Worm (Caenorhabditis elegans) whole organism, L1 larva: ENCODE measurements around the gene M151.1.

Source experiments
- C16A3.4 ChIP-seq: fragments of 150-350 bp; optimal IDR thresholded peaks from 2 replicates; lab custom pipeline; 2014; ENCODE audit warnings: missing biosample characterization, missing genetic modification characterization
- aha-1 ChIP-seq: fragments of 150-350 bp; optimal IDR thresholded peaks from 2 replicates; lab custom pipeline; 2014; ENCODE audit warnings: missing biosample characterization, missing genetic modification characterization
- aly-2 ChIP-seq: fragments of 150-350 bp; optimal IDR thresholded peaks from 2 replicates; lab custom pipeline; 2014; ENCODE audit warnings: missing biosample characterization, missing genetic modification characterization
- ceh-8 ChIP-seq: fragments of 200-800 bp; sonication (Bioruptor generic); optimal IDR thresholded peaks from 2 replicates; lab custom pipeline; 2018; ENCODE audit warnings: mild to moderate bottlenecking, missing genetic modification characterization, moderate library complexity, missing compliant biosample characterization
- ceh-90 ChIP-seq: sonication (generic microtip); optimal IDR thresholded peaks from 2 replicates; lab custom pipeline; 2016; ENCODE audit warnings: missing genetic modification characterization, missing compliant biosample characterization
- ces-1 ChIP-seq: fragments of 150-350 bp; optimal IDR thresholded peaks from 2 replicates; lab custom pipeline; 2014; ENCODE audit warnings: missing biosample characterization, missing genetic modification reagents, missing genetic modification characterization
- efl-1 ChIP-seq, 4 experiments: fragments of 150-350 bp; optimal IDR thresholded peaks in 3 of 4; peaks in 1 of 4; 1 replicate in 1 of 4; 2 replicates in 3 of 4; lab custom pipeline; 2014; ENCODE audit warnings: missing biosample characterization in 2 of 4, missing genetic modification characterization in 2 of 4, missing genetic modification reagents in 2 of 4
- efl-3 ChIP-seq: fragments of 200-800 bp; sonication (Bioruptor generic); optimal IDR thresholded peaks from 2 replicates; lab custom pipeline; 2018; ENCODE audit warnings: mild to moderate bottlenecking, missing genetic modification characterization, missing compliant biosample characterization
- egl-13 ChIP-seq: sonication (generic microtip); optimal IDR thresholded peaks from 2 replicates; lab custom pipeline; 2016; ENCODE audit warnings: missing genotype, missing genetic modification reagents, missing genetic modification characterization, missing compliant biosample characterization
- elt-3 ChIP-seq, 6 experiments: fragments of 150-350 bp in 1 of 6; sonication (generic microtip); optimal IDR thresholded peaks; 2 replicates each; lab custom pipeline; 2017 to 2018; ENCODE audit warnings: missing biosample characterization in 6 of 6, missing genetic modification characterization in 6 of 6, inconsistent platforms in 1 of 6
- ets-5 ChIP-seq: fragments of 200-800 bp; sonication (Bioruptor generic); IDR thresholded peaks from 2 replicates; pipeline ENCODE4 v1.3.6; 2022; ENCODE audit warnings: missing genetic modification characterization, missing compliant biosample characterization
- grh-1 ChIP-seq: fragments of 200-800 bp; sonication (Bioruptor generic); IDR thresholded peaks from 2 replicates; pipeline ENCODE4 v1.3.6; 2022; ENCODE audit warnings: missing genetic modification reagents, missing genetic modification characterization, missing compliant biosample characterization
- hlh-4 ChIP-seq: sonication (generic microtip); optimal IDR thresholded peaks from 2 replicates; lab custom pipeline; 2016; ENCODE audit warnings: mild to moderate bottlenecking, missing genetic modification characterization, missing compliant biosample characterization
- hpl-2 ChIP-seq: fragments of 150-350 bp; optimal IDR thresholded peaks from 2 replicates; lab custom pipeline; 2014; ENCODE audit warnings: missing biosample characterization, missing genetic modification reagents, missing genetic modification characterization
- isw-1 ChIP-seq: fragments of 200-800 bp; sonication (Bioruptor generic); IDR thresholded peaks from 2 replicates; pipeline ENCODE4 v1.3.6; 2022; ENCODE audit warnings: missing genetic modification characterization, missing compliant biosample characterization
- lin-14 ChIP-seq: fragments of 200-800 bp; sonication (Bioruptor generic); optimal IDR thresholded peaks from 2 replicates; lab custom pipeline; 2018; ENCODE audit warnings: mild to moderate bottlenecking, missing genetic modification characterization, moderate library complexity, missing compliant biosample characterization
- lin-15B ChIP-seq: fragments of 150-350 bp; sonication (generic microtip); optimal IDR thresholded peaks from 3 replicates; lab custom pipeline; 2014; ENCODE audit warnings: missing biosample characterization, missing genetic modification characterization
- lin-39 ChIP-seq: fragments of 150-350 bp; optimal IDR thresholded peaks from 2 replicates; lab custom pipeline; 2014; ENCODE audit warnings: missing biosample characterization, missing genetic modification reagents, missing genetic modification characterization
- lir-3 ChIP-seq: sonication (generic microtip); optimal IDR thresholded peaks from 2 replicates; lab custom pipeline; 2016; ENCODE audit warnings: mild to moderate bottlenecking, missing genetic modification characterization, moderate library complexity, missing compliant biosample characterization; ENCODE audit not compliant: poor library complexity
- lsy-2 ChIP-seq, 2 experiments: fragments of 150-350 bp; optimal IDR thresholded peaks; 2 replicates each; lab custom pipeline; 2014; ENCODE audit warnings: missing biosample characterization in 2 of 2, missing genetic modification characterization in 2 of 2
- mdl-1 ChIP-seq, 2 experiments: fragments of 150-350 bp; optimal IDR thresholded peaks; 2 replicates each; lab custom pipeline; 2014 to 2017; ENCODE audit warnings: missing biosample characterization in 2 of 2, missing genetic modification characterization in 2 of 2, inconsistent platforms in 1 of 2
- nhr-12 ChIP-seq: sonication (generic microtip); optimal IDR thresholded peaks from 2 replicates; lab custom pipeline; 2017; ENCODE audit warnings: missing biosample characterization, missing genetic modification characterization
- nhr-19 ChIP-seq: fragments of 200-800 bp; sonication (Bioruptor generic); conservative IDR thresholded peaks from 2 replicates; pipeline ENCODE4 v1.3.6; 2022; ENCODE audit warnings: missing genetic modification characterization, missing compliant biosample characterization
- nhr-237 ChIP-seq: fragments of 150-350 bp; optimal IDR thresholded peaks from 2 replicates; lab custom pipeline; 2014; ENCODE audit warnings: missing biosample characterization, missing genetic modification characterization
- nhr-28 ChIP-seq: fragments of 150-350 bp; optimal IDR thresholded peaks from 2 replicates; lab custom pipeline; 2014; ENCODE audit warnings: missing biosample characterization, missing genetic modification characterization
- nhr-76 ChIP-seq: sonication (generic microtip); optimal IDR thresholded peaks from 2 replicates; lab custom pipeline; 2017; ENCODE audit warnings: missing biosample characterization, missing genetic modification characterization
- nhr-84 ChIP-seq: sonication (generic microtip); optimal IDR thresholded peaks from 2 replicates; lab custom pipeline; 2017; ENCODE audit warnings: missing biosample characterization, missing genetic modification characterization
- nhr-90 ChIP-seq: sonication (generic microtip); optimal IDR thresholded peaks from 2 replicates; lab custom pipeline; 2016; ENCODE audit warnings: mild to moderate bottlenecking, missing genetic modification characterization, missing compliant biosample characterization; ENCODE audit not compliant: poor library complexity
- pax-3 ChIP-seq: fragments of 200-800 bp; sonication (Bioruptor generic); optimal IDR thresholded peaks from 2 replicates; lab custom pipeline; 2018; ENCODE audit warnings: mild to moderate bottlenecking, missing genetic modification characterization, moderate library complexity, missing compliant biosample characterization
- snpc-4 ChIP-seq: fragments of 150-350 bp; optimal IDR thresholded peaks from 2 replicates; lab custom pipeline; 2014; ENCODE audit warnings: missing biosample characterization, missing genetic modification characterization
- sox-4 ChIP-seq: sonication (generic microtip); optimal IDR thresholded peaks from 2 replicates; lab custom pipeline; 2016; ENCODE audit warnings: missing genetic modification characterization, missing compliant biosample characterization
- unc-86 ChIP-seq: sonication (generic microtip); optimal IDR thresholded peaks from 2 replicates; lab custom pipeline; 2016; ENCODE audit warnings: missing genetic modification characterization, missing compliant biosample characterization
- zag-1 ChIP-seq: fragments of 150-350 bp; optimal IDR thresholded peaks from 2 replicates; lab custom pipeline; 2014; ENCODE audit warnings: missing biosample characterization, missing genetic modification characterization
- zip-4 ChIP-seq: fragments of 200-800 bp; sonication (Bioruptor generic); optimal IDR thresholded peaks from 2 replicates; lab custom pipeline; 2018; ENCODE audit warnings: mild to moderate bottlenecking, missing genetic modification characterization, moderate library complexity, missing compliant biosample characterization
- ztf-4 ChIP-seq: fragments of 150-350 bp; optimal IDR thresholded peaks from 2 replicates; lab custom pipeline; 2014; ENCODE audit warnings: missing biosample characterization, missing genetic modification characterization

Gene M151.1

DNA sequence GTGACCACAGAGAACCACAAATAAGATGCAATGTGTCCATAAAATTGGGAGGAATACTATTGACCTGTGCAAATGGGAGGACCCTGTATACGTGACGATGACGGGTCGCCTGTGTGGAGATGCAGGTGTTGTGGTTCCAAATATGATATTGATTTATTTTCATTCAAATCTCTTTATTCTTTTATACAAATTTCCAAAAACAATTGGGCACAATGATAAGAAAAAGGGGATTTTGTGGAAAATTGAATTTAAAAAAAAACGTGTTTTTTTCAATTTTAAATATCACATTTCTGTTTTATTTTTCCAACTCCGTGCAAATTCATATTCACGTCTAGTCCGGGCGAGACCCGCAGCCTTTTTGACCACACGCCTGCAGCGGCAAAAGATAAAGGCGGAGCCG is 33.9 kb downstream of the M151.1 start, which contains the start of gene F19B10.2:
Gene F19B10.2, plus strand, starts transcription at position 301 of the 400 bp plus-strand sequence.
- TF ChIP-seq nhr-237 (tag; lab: Kevin White, UChicago) (no peak), hpl-2 (GFP tag; lab: Kevin White, UChicago) (no peak), lin-14 (no peak), ets-5 (GFP tag; lab: Robert Waterston, UW) (no peak), aha-1 (tag; lab: Kevin White, UChicago) (no peak), nhr-84 (tag; lab: Kevin White, UChicago) (no peak), nhr-90 (no peak), zip-4 (GFP tag; lab: Kevin White, UChicago) (no peak), lsy-2 (tag; optimal IDR thresholded peaks at IDR 0.05; lab: Kevin White, UChicago) (no peak), nhr-19 (no peak), lin-15B (tag; lab: Kevin White, UChicago) (no peak), mdl-1 (tag; optimal IDR thresholded peaks at IDR 0.05; lab: Kevin White, UChicago) (no peak), egl-13 (tag; lab: Kevin White, UChicago) (no peak), efl-3 (GFP tag; lab: Kevin White, UChicago) (no peak), snpc-4 (no peak), unc-86 (tag; lab: Kevin White, UChicago) (no peak), grh-1 (no peak), ceh-90 (tag; lab: Kevin White, UChicago) (no peak), nhr-28 (no peak)

DNA sequence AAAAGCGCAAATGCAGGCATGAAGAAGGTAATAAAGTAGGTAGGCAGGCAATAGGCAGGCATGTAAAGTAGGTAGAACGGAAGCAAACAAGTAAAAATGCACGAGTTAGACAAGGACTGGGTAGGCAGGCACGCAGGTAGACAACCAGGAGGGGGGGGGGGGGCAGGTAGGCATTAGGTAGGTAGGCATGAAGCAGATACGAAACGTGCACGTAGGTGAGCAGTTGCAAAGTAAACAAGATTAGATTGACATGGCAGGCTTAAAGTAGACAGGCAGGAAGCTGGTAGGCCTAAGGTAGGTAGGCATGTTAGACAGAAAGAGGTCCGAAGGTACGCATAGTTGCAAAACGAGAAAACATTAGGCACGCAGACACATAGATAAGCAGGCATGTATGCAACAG is 37.7 kb downstream of the M151.1 start:
- TF ChIP-seq sox-4 (tag; lab: Kevin White, UChicago) (no peak), zag-1 (tag; lab: Kevin White, UChicago) (no peak), zip-4 (GFP tag; lab: Kevin White, UChicago) (no peak), ztf-4 (no peak), unc-86 (tag; lab: Kevin White, UChicago) (no peak), elt-3 (tag; optimal IDR thresholded peaks at IDR 0.05; lab: Kevin White, UChicago) (no peak), nhr-76 (tag; lab: Kevin White, UChicago) (no peak), hlh-4 (tag; lab: Kevin White, UChicago) (no peak), aly-2 (tag; lab: Kevin White, UChicago) (no peak)
- TF ChIP-seq, all 84 proteins: peak for 0

DNA sequence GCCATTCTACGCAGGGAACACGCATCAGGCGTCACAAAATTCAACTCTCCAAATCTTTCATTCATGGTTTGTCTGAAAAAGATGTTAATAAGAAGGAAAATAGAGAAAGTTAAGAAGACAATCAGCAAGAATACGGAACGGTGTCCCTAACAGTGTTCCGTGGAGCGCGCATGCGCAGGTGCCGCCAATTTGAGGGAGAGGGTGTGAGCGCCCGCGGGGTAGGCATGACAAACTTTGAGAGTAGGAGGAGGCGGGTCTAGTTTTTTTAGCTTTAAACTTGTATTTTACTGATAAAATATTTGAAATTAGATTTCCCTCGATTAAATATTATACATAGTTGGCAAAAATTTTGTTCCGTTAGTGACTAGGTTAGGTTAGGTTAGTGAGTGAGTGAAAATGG is 39.1 kb downstream of the M151.1 start:
- TF ChIP-seq lin-14 (no peak), lin-39 (no peak), lir-3 (tag; lab: Kevin White, UChicago) (no peak), pax-3 (tag; lab: Kevin White, UChicago) (no peak), hpl-2 (GFP tag; lab: Kevin White, UChicago) (no peak), nhr-12 (tag; lab: Kevin White, UChicago) (no peak), ces-1 (GFP tag; lab: Kevin White, UChicago) (no peak), isw-1 (no peak)

DNA sequence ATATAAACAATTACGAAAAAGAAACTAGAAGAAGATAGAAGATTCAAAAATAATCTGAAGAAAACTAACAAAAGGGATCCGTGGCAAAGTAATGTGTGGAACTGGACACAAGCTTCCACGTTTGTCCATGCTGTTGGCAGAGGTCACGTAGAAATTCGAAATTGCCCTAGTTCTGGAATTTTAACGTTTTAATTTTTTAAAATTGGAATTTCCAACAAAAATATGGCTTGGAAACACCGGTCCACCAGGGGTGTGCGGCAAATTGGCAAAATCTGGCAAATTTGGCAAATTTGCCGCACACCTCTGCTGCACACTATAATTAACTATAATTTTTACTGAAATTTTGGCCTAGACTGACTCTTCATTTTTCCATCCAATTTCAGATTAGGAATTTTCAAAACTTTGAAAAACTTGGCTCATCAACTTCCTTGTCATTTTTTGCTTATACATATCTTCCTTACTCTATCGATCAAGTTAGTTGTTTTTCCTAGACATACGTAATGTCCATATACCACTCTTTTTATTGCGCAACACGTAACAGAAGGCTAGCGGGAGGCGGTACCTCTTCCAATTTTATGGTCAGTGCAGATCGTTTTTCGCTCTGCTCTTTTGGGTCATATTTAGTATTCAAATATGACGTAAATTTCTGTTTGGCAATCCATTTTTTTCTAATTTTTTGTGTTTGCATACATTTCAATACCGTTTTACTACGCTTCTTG is 40.2 kb downstream of the M151.1 start, which contains the start of gene F19B10.10:
Gene F19B10.10, minus strand, starts transcription at position 51 of the 719 bp plus-strand sequence.
- no peak for TF ChIP-seq ceh-8 (GFP tag; lab: Kevin White, UChicago)
- no peak for TF ChIP-seq ztf-4
- TF ChIP-seq mdl-1 (tag; optimal IDR thresholded peaks at IDR 0.05; lab: Kevin White, UChicago): no peak
- TF ChIP-seq efl-1 (optimal IDR thresholded peaks at IDR 0.05; lab: Kevin White, UChicago): no peak
- no peak for TF ChIP-seq efl-1 (GFP tag; optimal IDR thresholded peaks at IDR 0.05 in 1 of 2; lab: Kevin White, UChicago)
- no peak for TF ChIP-seq C16A3.4 (tag; lab: Kevin White, UChicago)
- TF ChIP-seq, all 84 proteins: peak for 0
